Fruit fly (Drosophila melanogaster) whole organism, embryonic: Measurements from ENCODE around the gene BckdhA.

Experiments used
- Aef1 ChIP-seq: fragments of 200-800 bp; sonication (Bioruptor generic); IDR thresholded peaks from 3 replicates; pipeline ENCODE4 v1.3.6; 2022; ENCODE audit warnings: missing biosample characterization, missing genetic modification characterization
- Awh ChIP-seq: fragments of 200-800 bp; sonication (Bioruptor generic); IDR thresholded peaks from 2 replicates; pipeline ENCODE4, ENCODE4 v1.3.6; 2022; ENCODE audit warnings: missing biosample characterization, missing genetic modification characterization
- BEAF-32 ChIP-seq: fragments of 200-800 bp; sonication (Bioruptor generic); optimal IDR thresholded peaks from 3 replicates; lab custom pipeline; 2017; ENCODE audit warnings: missing biosample characterization, missing genetic modification characterization, mild to moderate bottlenecking, moderate library complexity, missing genetic modification reagents
- CG11247 ChIP-seq: fragments of 200-800 bp; sonication (Bioruptor generic); IDR thresholded peaks from 2 replicates; pipeline ENCODE4 v1.3.6; 2022; ENCODE audit warnings: missing biosample characterization, missing genetic modification characterization
- CG11456 ChIP-seq: fragments of 200-800 bp; sonication (Bioruptor generic); IDR thresholded peaks from 3 replicates; pipeline ENCODE4 v1.3.6; 2022; ENCODE audit warnings: missing biosample characterization, missing genetic modification characterization
- CG11560 ChIP-seq: fragments of 200-800 bp; sonication (Bioruptor generic); IDR thresholded peaks from 3 replicates; pipeline ENCODE4 v1.3.6; 2022; ENCODE audit warnings: missing biosample characterization, missing genetic modification characterization
- CG14860 ChIP-seq: fragments of 200-800 bp; sonication (Bioruptor generic); IDR thresholded peaks from 3 replicates; pipeline ENCODE4 v1.3.6; 2022; ENCODE audit warnings: missing biosample characterization, missing genetic modification characterization; ENCODE audit not compliant: partially characterized antibody
- CG1603 ChIP-seq: fragments of 200-800 bp; sonication (Bioruptor generic); optimal IDR thresholded peaks from 2 replicates; lab custom pipeline; 2019; ENCODE audit warnings: missing biosample characterization, mild to moderate bottlenecking, missing genetic modification characterization, moderate library complexity
- CG16813 ChIP-seq: fragments of 200-800 bp; sonication (Bioruptor generic); IDR thresholded peaks from 3 replicates; pipeline ENCODE4 v1.3.6; 2022; ENCODE audit warnings: missing biosample characterization, missing genetic modification characterization; ENCODE audit not compliant: partially characterized antibody
- CG16815 ChIP-seq: fragments of 200-800 bp; sonication (Bioruptor generic); optimal IDR thresholded peaks from 3 replicates; lab custom pipeline; 2017; ENCODE audit warnings: missing biosample characterization, mild to moderate bottlenecking, missing genetic modification characterization
- CG18011 ChIP-seq: fragments of 200-800 bp; sonication (Bioruptor generic); optimal IDR thresholded peaks from 2 replicates; lab custom pipeline; 2017; ENCODE audit warnings: missing biosample characterization, missing genetic modification characterization, mild to moderate bottlenecking, moderate library complexity, missing genotype
- CG18599 ChIP-seq: fragments of 200-800 bp; sonication (Bioruptor generic); optimal IDR thresholded peaks from 3 replicates; lab custom pipeline; 2017; ENCODE audit warnings: missing biosample characterization, missing genetic modification characterization, mild to moderate bottlenecking, moderate library complexity, missing genetic modification reagents
- CG2202 ChIP-seq: fragments of 200-800 bp; sonication (Bioruptor generic); optimal IDR thresholded peaks from 2 replicates; lab custom pipeline; 2018; ENCODE audit warnings: missing biosample characterization, mild to moderate bottlenecking, missing genetic modification characterization
- CG2678 ChIP-seq: fragments of 200-800 bp; sonication (Bioruptor generic); optimal IDR thresholded peaks from 3 replicates; lab custom pipeline; 2019; ENCODE audit warnings: missing biosample characterization, mild to moderate bottlenecking, missing genetic modification characterization, moderate library complexity
- CG32532 ChIP-seq: fragments of 200-800 bp; sonication (Bioruptor generic); IDR thresholded peaks from 2 replicates; pipeline ENCODE4 v1.3.6; 2022; ENCODE audit warnings: missing biosample characterization, missing genetic modification characterization
- CG5180 ChIP-seq: fragments of 200-800 bp; sonication (Bioruptor generic); optimal IDR thresholded peaks from 3 replicates; lab custom pipeline; 2017; ENCODE audit warnings: missing biosample characterization, missing genetic modification characterization, mild to moderate bottlenecking, moderate library complexity, missing genetic modification reagents
- CG6791 ChIP-seq: fragments of 200-800 bp; sonication (Bioruptor generic); IDR thresholded peaks from 3 replicates; pipeline ENCODE4 v1.3.6; 2022; ENCODE audit warnings: missing biosample characterization, missing genetic modification characterization; ENCODE audit not compliant: partially characterized antibody
- CG7745 ChIP-seq: fragments of 200-800 bp; sonication (Bioruptor generic); optimal IDR thresholded peaks from 2 replicates; lab custom pipeline; 2018; ENCODE audit warnings: missing biosample characterization, mild to moderate bottlenecking, missing genetic modification characterization, moderate library complexity
- CG7928 ChIP-seq: fragments of 200-800 bp; sonication (Bioruptor generic); optimal IDR thresholded peaks from 2 replicates; lab custom pipeline; 2017; ENCODE audit warnings: missing biosample characterization, mild to moderate bottlenecking, missing genetic modification characterization
- CG7987 ChIP-seq: fragments of 200-800 bp; sonication (Bioruptor generic); optimal IDR thresholded peaks from 2 replicates; lab custom pipeline; 2018; ENCODE audit warnings: missing biosample characterization, mild to moderate bottlenecking, missing genetic modification characterization, moderate library complexity
- D ChIP-seq, 2 experiments: fragments of 200-800 bp in 1 of 2; fragments of >200 bp in 1 of 2; sonication (Bioruptor generic) in 1 of 2; optimal IDR thresholded peaks; 2 replicates in 1 of 2; 3 replicates in 1 of 2; lab custom pipeline; 2017; ENCODE audit warnings: mild to moderate bottlenecking in 1 of 2, missing biosample characterization in 1 of 2, missing genetic modification characterization in 1 of 2, missing genetic modification reagents in 1 of 2
- Doc2 ChIP-seq: fragments of 200-800 bp; sonication (Bioruptor generic); IDR thresholded peaks from 2 replicates; pipeline ENCODE4 v1.3.6; 2022; ENCODE audit warnings: missing biosample characterization, missing genetic modification characterization
- E2f1 ChIP-seq: fragments of 200-800 bp; sonication (Bioruptor generic); IDR thresholded peaks from 2 replicates; pipeline ENCODE4 v1.3.6; 2022; ENCODE audit warnings: missing biosample characterization, missing genetic modification characterization
- Ets65A ChIP-seq: fragments of 200-800 bp; sonication (Bioruptor generic); peaks from one replicate; lab custom pipeline; 2016; ENCODE audit warnings: missing biosample characterization, missing genetic modification characterization
- Fer1 ChIP-seq: fragments of 200-800 bp; sonication (Bioruptor generic); optimal IDR thresholded peaks from 2 replicates; lab custom pipeline; 2017; ENCODE audit warnings: missing biosample characterization, mild to moderate bottlenecking, missing genetic modification characterization
- Meics ChIP-seq: fragments of 200-800 bp; sonication (Bioruptor generic); optimal IDR thresholded peaks from 2 replicates; lab custom pipeline; 2017; ENCODE audit warnings: missing biosample characterization, mild to moderate bottlenecking, missing genetic modification characterization
- Mrtf ChIP-seq: fragments of 200-800 bp; sonication (Bioruptor generic); IDR thresholded peaks from 3 replicates; pipeline ENCODE4 v1.3.6; 2022; ENCODE audit warnings: missing biosample characterization, missing genetic modification characterization
- Opbp ChIP-seq: fragments of 200-800 bp; sonication (Bioruptor generic); IDR thresholded peaks from 3 replicates; pipeline ENCODE4 v1.3.6; 2022; ENCODE audit warnings: missing biosample characterization, missing genetic modification characterization; ENCODE audit not compliant: partially characterized antibody
- Sin3A ChIP-seq: fragments of >200 bp; optimal IDR thresholded peaks from 2 replicates; lab custom pipeline; 2018
- bab2 ChIP-seq: fragments of 200-800 bp; sonication (Bioruptor generic); optimal IDR thresholded peaks from 2 replicates; lab custom pipeline; 2016; ENCODE audit warnings: missing biosample characterization, missing genetic modification characterization
- bowl ChIP-seq: fragments of 200-800 bp; sonication (Bioruptor generic); IDR thresholded peaks from 2 replicates; pipeline ENCODE4 v1.3.6; 2022; ENCODE audit warnings: missing biosample characterization, missing genetic modification characterization
- caup ChIP-seq: fragments of 200-800 bp; sonication (Bioruptor generic); optimal IDR thresholded peaks from 3 replicates; lab custom pipeline; 2017; ENCODE audit warnings: missing biosample characterization, mild to moderate bottlenecking, missing genetic modification characterization, moderate library complexity; ENCODE audit not compliant: severe bottlenecking
- croc ChIP-seq: fragments of 200-800 bp; sonication (Bioruptor generic); conservative IDR thresholded peaks from 3 replicates; pipeline ENCODE4 v1.3.6; 2022; ENCODE audit warnings: missing biosample characterization, missing genetic modification characterization
- crol ChIP-seq: fragments of 200-800 bp; sonication (Bioruptor generic); IDR thresholded peaks from 2 replicates; pipeline ENCODE4 v1.3.6; 2022; ENCODE audit warnings: missing biosample characterization, missing genetic modification characterization
- da ChIP-seq: fragments of 200-800 bp; sonication (Bioruptor generic); optimal IDR thresholded peaks from 2 replicates; lab custom pipeline; 2016; ENCODE audit warnings: missing biosample characterization, missing genetic modification characterization
- disco-r ChIP-seq: fragments of 200-800 bp; sonication (Bioruptor generic); optimal IDR thresholded peaks from 2 replicates; lab custom pipeline; 2016; ENCODE audit warnings: missing biosample characterization, missing genetic modification characterization
- fu2 ChIP-seq: fragments of 200-800 bp; sonication (Bioruptor generic); optimal IDR thresholded peaks from 2 replicates; lab custom pipeline; 2016; ENCODE audit warnings: missing biosample characterization, missing genetic modification characterization
- ind ChIP-seq: fragments of 200-800 bp; sonication (Bioruptor generic); optimal IDR thresholded peaks from 3 replicates; lab custom pipeline; 2016; ENCODE audit warnings: missing biosample characterization, missing genetic modification characterization
- jumu ChIP-seq: fragments of 200-800 bp; sonication (Bioruptor generic); optimal IDR thresholded peaks from 3 replicates; lab custom pipeline; 2016; ENCODE audit warnings: missing biosample characterization, missing genetic modification characterization
- pnt ChIP-seq: fragments of 200-800 bp; sonication (Bioruptor generic); optimal IDR thresholded peaks from 3 replicates; lab custom pipeline; 2016; ENCODE audit warnings: missing biosample characterization, missing genetic modification characterization
- prd ChIP-seq, 3 experiments: fragments of >200 bp in 2 of 3; fragments of 200-800 bp in 1 of 3; sonication (Bioruptor generic) in 1 of 3; optimal IDR thresholded peaks in 2 of 3; IDR thresholded peaks in 1 of 3; 2 replicates in 2 of 3; 3 replicates in 1 of 3; pipeline versions ENCODE4 v1.3.6 to Lab custom; 2017 to 2022; ENCODE audit warnings: missing biosample characterization in 1 of 3, missing genetic modification characterization in 1 of 3
- psq ChIP-seq: fragments of 200-800 bp; sonication (Bioruptor generic); optimal IDR thresholded peaks from 2 replicates; lab custom pipeline; 2017; ENCODE audit warnings: missing biosample characterization, missing genetic modification characterization
- pzg ChIP-seq: fragments of 200-800 bp; sonication (Bioruptor generic); optimal IDR thresholded peaks from 3 replicates; lab custom pipeline; 2018; ENCODE audit warnings: missing biosample characterization, mild to moderate bottlenecking, missing genetic modification characterization, moderate library complexity
- ranshi ChIP-seq: fragments of 200-800 bp; sonication (Bioruptor generic); IDR thresholded peaks from 2 replicates; pipeline ENCODE4 v1.3.6; 2022; ENCODE audit warnings: missing biosample characterization, missing genetic modification characterization
- sens ChIP-seq: fragments of 200-800 bp; sonication (Bioruptor generic); peaks from one replicate; lab custom pipeline; 2016; ENCODE audit warnings: missing biosample characterization, missing genetic modification characterization
- so ChIP-seq: fragments of 200-800 bp; sonication (Bioruptor generic); IDR thresholded peaks from 3 replicates; pipeline ENCODE4 v1.3.6; 2022; ENCODE audit warnings: missing biosample characterization, missing genetic modification characterization
- tin ChIP-seq: fragments of 200-800 bp; sonication (Bioruptor generic); optimal IDR thresholded peaks from 3 replicates; lab custom pipeline; 2016; ENCODE audit warnings: missing biosample characterization, missing genetic modification characterization
- toy ChIP-seq: fragments of 200-800 bp; sonication (Bioruptor generic); IDR thresholded peaks from 2 replicates; pipeline ENCODE4 v1.3.6; 2022; ENCODE audit warnings: missing biosample characterization, missing genetic modification characterization
- zen2 ChIP-seq: fragments of 200-800 bp; sonication (Bioruptor generic); IDR thresholded peaks from 3 replicates; pipeline ENCODE4 v1.3.6; 2022; ENCODE audit warnings: missing biosample characterization, missing genetic modification characterization; ENCODE audit not compliant: partially characterized antibody

Gene BckdhA

DNA sequence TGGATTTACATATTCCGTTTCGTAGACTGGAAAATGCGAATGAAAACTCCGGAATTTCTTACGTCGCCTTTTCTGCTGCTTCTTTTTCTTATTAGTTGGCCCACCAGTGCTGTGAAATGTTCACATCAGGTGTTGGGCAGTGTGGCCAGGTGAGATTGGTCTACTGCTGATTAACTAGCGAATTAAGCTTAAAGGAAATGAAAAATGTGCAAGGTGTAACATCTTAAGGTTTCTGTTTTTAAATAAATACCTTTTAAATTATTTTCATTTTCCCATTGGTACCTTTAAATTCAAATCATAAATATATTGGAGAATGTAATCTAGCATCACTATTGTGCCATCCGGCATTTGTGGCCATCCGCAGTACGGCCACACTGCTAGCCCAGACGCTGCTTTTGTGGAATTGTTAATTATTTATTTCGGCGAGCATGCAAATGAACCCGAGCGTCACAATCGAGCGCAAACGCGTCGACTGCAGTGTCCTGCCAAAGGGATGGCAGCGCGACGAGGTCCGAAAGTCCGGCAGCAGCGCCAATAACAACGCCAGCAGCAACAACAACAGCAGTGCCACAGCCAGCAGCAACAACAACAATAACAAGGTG lies 3.9 kb downstream of the BckdhA start, which contains the start of the genes AP-1mu and MBD-like (continued):
- TF ChIP-seq CG5180 (GFP tag; lab: Kevin White, UChicago) = no peak
- TF ChIP-seq da (GFP tag; lab: Kevin White, UChicago) = peak; percentile 16
- TF ChIP-seq Aef1 (GFP tag; lab: Robert Waterston, UW) = peak; percentile 52
- TF ChIP-seq CG11456 (GFP tag; lab: Robert Waterston, UW) = peak; percentile 66; the same call in 2 of the 3 replicates
- peak; percentile 25; the same call in 1 of the 3 replicates for TF ChIP-seq croc (GFP tag; lab: Robert Waterston, UW)
- peak; percentile 42; the same call in 1 of the 3 replicates for TF ChIP-seq CG16813 (GFP tag; lab: Robert Waterston, UW)
- TF ChIP-seq CG7928 = peak; percentile 6
- TF ChIP-seq pnt = peak; percentile 50
- TF ChIP-seq caup (GFP tag; lab: Kevin White, UChicago) = peak; percentile 33
- TF ChIP-seq Sin3A (lab: Kevin White, UChicago) = peak; percentile 94
- TF ChIP-seq CG2202 = peak; percentile 37
- peak; percentile 70 for TF ChIP-seq ind
- TF ChIP-seq toy (GFP tag; lab: Robert Waterston, UW) = 0 out of 2 replicates have a peak, but pooled peaks have one; percentile 52
- no peak for TF ChIP-seq Doc2 (GFP tag; lab: Robert Waterston, UW)
- peak; percentile 14; the same call in 1 of the 3 replicates for TF ChIP-seq Mrtf
- TF ChIP-seq fu2 (GFP tag; lab: Kevin White, UChicago) = peak; percentile 50
- TF ChIP-seq zen2 (GFP tag; lab: Robert Waterston, UW) = no peak
- TF ChIP-seq so (GFP tag; lab: Robert Waterston, UW) = no peak
- no peak for TF ChIP-seq D (optimal IDR thresholded peaks at IDR 0.05; lab: Kevin White, UChicago)
- TF ChIP-seq D (GFP tag; optimal IDR thresholded peaks at IDR 0.05; lab: Kevin White, UChicago) = no peak
- TF ChIP-seq Ets65A (GFP tag; lab: Kevin White, UChicago) = peak; percentile 95
- no peak for TF ChIP-seq prd (optimal IDR thresholded peaks at IDR 0.05; lab: Kevin White, UChicago)
- TF ChIP-seq prd (GFP tag; IDR thresholded peaks at IDR 0.05; lab: Robert Waterston, UW) = peak; percentile 77
- peak; percentile 64 for TF ChIP-seq BEAF-32 (GFP tag; lab: Kevin White, UChicago)
- peak; percentile 39 for TF ChIP-seq CG16815
- TF ChIP-seq CG11247 (GFP tag; lab: Robert Waterston, UW) = 0 out of 2 replicates have a peak, but pooled peaks have one; percentile 47
- no peak for TF ChIP-seq Opbp (GFP tag; lab: Robert Waterston, UW)
- TF ChIP-seq Fer1 (GFP tag; lab: Kevin White, UChicago) = peak; percentile 1
- TF ChIP-seq bowl (GFP tag; lab: Robert Waterston, UW) = no peak
- TF ChIP-seq sens (GFP tag; lab: Kevin White, UChicago) = peak; percentile 92
- TF ChIP-seq CG18599 (GFP tag; lab: Kevin White, UChicago) = no peak
- peak; percentile 4 for TF ChIP-seq CG7987 (GFP tag; lab: Kevin White, UChicago)
- peak; percentile 48 for TF ChIP-seq Meics (GFP tag; lab: Kevin White, UChicago)
- peak; percentile 78 for TF ChIP-seq pzg (GFP tag; lab: Kevin White, UChicago)
- peak; percentile 62 for TF ChIP-seq CG32532 (GFP tag; lab: Robert Waterston, UW)
- no peak for TF ChIP-seq crol (GFP tag; lab: Robert Waterston, UW)
- TF ChIP-seq CG18011 (GFP tag; lab: Kevin White, UChicago) = no peak
- TF ChIP-seq tin (GFP tag; lab: Kevin White, UChicago) = peak; percentile 63
- TF ChIP-seq CG7745 (tag; lab: Kevin White, UChicago) = no peak
- peak; percentile 59 for TF ChIP-seq CG1603 (tag; lab: Kevin White, UChicago)
- TF ChIP-seq bab2 (GFP tag; lab: Kevin White, UChicago) = peak; percentile 62
- no peak for TF ChIP-seq disco-r (GFP tag; lab: Kevin White, UChicago)
- TF ChIP-seq jumu (GFP tag; lab: Kevin White, UChicago) = peak; percentile 69
- TF ChIP-seq E2f1 (GFP tag; lab: Robert Waterston, UW) = peak; percentile 51
- TF ChIP-seq psq (GFP tag; lab: Kevin White, UChicago) = no peak
- no peak for TF ChIP-seq CG6791 (GFP tag; lab: Robert Waterston, UW)
- peak; percentile 64 for TF ChIP-seq CG2678 (tag; lab: Kevin White, UChicago)
- no peak for TF ChIP-seq CG14860 (GFP tag; lab: Robert Waterston, UW)
- TF ChIP-seq Awh (GFP tag; lab: Robert Waterston, UW) = no peak
- peak; percentile 58; the same call in 1 of the 2 replicates for TF ChIP-seq ranshi (GFP tag; lab: Robert Waterston, UW)
- TF ChIP-seq CG11560 (tag; lab: Robert Waterston, UW) = no peak
